Fruit fly (Drosophila melanogaster): ENCODE results near the gene TyrR.

dm6 chr3R:17789937-17790336 lies 26.9 kb upstream of the TyrR start:
- TF ChIP-seq Mnt (GFP tag; optimal IDR thresholded peaks at IDR 0.05) (no peak), Crg-1 (GFP tag; optimal IDR thresholded peaks at IDR 0.05) (no peak), cic (GFP tag; optimal IDR thresholded peaks at IDR 0.05) (no peak), CG7101 (tag; optimal IDR thresholded peaks at IDR 0.05) (no peak), CG11617 (GFP tag; optimal IDR thresholded peaks at IDR 0.05) (no peak)

Measured in whole organism, adult.